Fruit fly (Drosophila melanogaster): ENCODE data around the gene oxt.

oxt gene

DNA sequence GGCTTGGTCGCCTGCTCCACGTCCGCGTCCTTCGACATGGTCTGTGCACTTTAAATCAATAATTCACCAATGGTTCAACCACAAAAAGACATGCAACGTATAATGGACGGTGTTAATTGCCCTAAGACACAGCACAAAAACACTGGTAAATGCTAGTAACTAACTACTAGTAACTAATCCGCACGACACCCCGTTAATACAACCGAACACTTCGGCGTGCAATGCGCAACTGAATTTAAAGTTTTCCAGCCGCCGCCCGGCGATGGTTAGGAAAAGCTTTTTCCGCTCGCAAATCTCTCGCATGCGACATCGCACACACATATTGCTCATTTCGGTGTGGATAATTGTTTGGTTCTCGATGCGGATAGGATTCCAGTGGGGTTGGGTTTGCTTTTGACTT lies 6.7 kb downstream of the oxt start:
- TF ChIP-seq Hr96 (GFP tag; optimal IDR thresholded peaks at IDR 0.05) (no peak), bab1 (GFP tag; optimal IDR thresholded peaks at IDR 0.05) (peak; percentile 15), CG12768 (GFP tag; optimal IDR thresholded peaks at IDR 0.05) (peak; percentile 25), CG33017 (tag; optimal IDR thresholded peaks at IDR 0.05) (peak; percentile 37), cic (GFP tag; optimal IDR thresholded peaks at IDR 0.05) (peak; percentile 12), cnc (optimal IDR thresholded peaks at IDR 0.05) (no peak)

DNA sequence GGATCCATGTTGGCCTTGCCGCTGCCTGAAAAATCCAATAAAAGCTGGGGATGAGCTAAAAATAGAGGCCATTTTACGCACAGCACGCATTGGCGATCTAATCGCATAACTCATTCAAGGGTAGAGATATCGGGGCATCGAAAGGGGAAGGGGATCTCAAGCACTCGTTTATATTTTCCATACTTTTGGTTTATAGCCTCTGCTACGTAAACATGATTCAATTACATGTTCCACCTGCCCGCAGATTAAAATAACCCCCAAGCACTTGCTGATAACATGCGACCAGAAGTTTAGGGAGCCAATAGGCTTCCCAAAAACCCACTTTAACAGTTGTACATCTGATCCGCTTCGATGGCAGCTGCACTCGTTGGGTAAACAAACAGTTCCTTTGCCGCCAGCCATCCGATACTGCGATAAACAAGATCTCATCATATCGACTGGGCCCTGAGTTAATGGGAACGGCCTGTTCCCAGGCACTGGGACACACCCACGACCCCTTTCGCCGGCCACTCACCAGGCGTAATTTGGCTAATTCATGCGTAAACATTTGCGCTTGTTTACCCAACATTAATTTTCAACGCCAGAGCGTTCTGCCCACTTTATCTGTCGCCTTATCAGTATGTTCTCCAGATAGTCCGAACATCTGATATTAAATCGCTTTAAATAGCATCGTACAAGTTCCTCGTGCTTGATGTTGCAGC lies 8.4 kb downstream of the oxt start:
- TF ChIP-seq CG5204 (GFP tag; optimal IDR thresholded peaks at IDR 0.05) (no peak), CG7101 (tag; optimal IDR thresholded peaks at IDR 0.05) (no peak), toe (GFP tag; optimal IDR thresholded peaks at IDR 0.05) (no peak), kay (GFP tag; ENCODE audit: borderline replicate concordance) (no peak), CG12768 (GFP tag; optimal IDR thresholded peaks at IDR 0.05) (no peak), Mnt (GFP tag; optimal IDR thresholded peaks at IDR 0.05) (no peak), CG33017 (tag; optimal IDR thresholded peaks at IDR 0.05) (no peak), CG1620 (GFP tag; optimal IDR thresholded peaks at IDR 0.05) (no peak), Hr96 (GFP tag; optimal IDR thresholded peaks at IDR 0.05) (no peak), CG14711 (tag; optimal IDR thresholded peaks at IDR 0.05) (no peak), Clk (GFP tag; optimal IDR thresholded peaks at IDR 0.05) (no peak), CG11617 (GFP tag; optimal IDR thresholded peaks at IDR 0.05) (no peak), ovo (GFP tag; optimal IDR thresholded peaks at IDR 0.05) (no peak), cic (GFP tag; optimal IDR thresholded peaks at IDR 0.05) (no peak), bab1 (GFP tag; optimal IDR thresholded peaks at IDR 0.05) (no peak), cnc (optimal IDR thresholded peaks at IDR 0.05) (no peak)

dm6 chr3L:2248335-2248734 lies 14.1 kb downstream of the oxt start, which contains the start of gene CG32305:
TSS of gene CG32305 (plus strand) at chr3L:2248635.
- TF ChIP-seq CG11617 (GFP tag; optimal IDR thresholded peaks at IDR 0.05) (no peak), pad (GFP tag; optimal IDR thresholded peaks at IDR 0.05) (no peak), CG33017 (tag; optimal IDR thresholded peaks at IDR 0.05) (no peak), CG7045 (GFP tag; optimal IDR thresholded peaks at IDR 0.05) (no peak), CG1620 (GFP tag; optimal IDR thresholded peaks at IDR 0.05) (no peak), Crg-1 (GFP tag; optimal IDR thresholded peaks at IDR 0.05) (no peak), Hr96 (GFP tag; optimal IDR thresholded peaks at IDR 0.05) (no peak), cic (GFP tag; optimal IDR thresholded peaks at IDR 0.05) (no peak), bab1 (GFP tag; optimal IDR thresholded peaks at IDR 0.05) (no peak)

dm6 chr3L:2243846-2244528 lies 18.5 kb downstream of the oxt start, which contains the start of gene CG32301:
TSS of gene CG32301 (plus strand) at chr3L:2244478.
- TF ChIP-seq bab1 (GFP tag; optimal IDR thresholded peaks at IDR 0.05) (peak; percentile 71), pad (GFP tag; optimal IDR thresholded peaks at IDR 0.05) (no peak)

DNA sequence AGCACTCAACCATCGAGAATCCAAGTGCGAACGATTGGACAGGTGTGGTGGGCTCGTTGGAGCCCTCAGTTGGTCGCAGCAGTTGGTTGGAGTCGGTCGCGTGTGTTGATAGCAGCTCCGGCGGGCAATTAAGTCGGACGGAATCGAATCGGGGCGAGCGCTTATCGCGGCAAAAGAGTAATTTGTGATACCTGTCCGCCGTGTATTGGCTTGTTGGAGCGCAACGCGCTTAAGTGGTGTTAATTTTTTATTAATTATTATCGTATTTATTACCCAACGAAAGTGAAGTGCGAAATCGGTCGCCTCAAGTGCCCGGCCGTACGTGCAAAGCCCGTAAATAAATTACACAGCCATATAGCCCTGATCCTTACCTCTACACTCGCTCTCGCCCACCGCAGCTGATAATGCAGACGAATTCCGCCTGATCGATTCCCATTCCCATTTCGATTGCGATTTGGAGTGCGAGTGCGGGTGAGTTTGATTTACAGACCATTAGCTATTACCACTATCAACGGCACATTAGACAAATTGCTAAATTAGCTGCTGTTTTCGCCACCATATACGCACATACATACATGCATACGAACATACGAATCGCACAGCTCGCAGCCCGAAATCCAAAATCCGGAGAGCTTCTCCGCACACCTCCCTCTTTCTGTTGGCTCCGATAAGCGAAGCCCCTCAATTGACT lies 24.8 kb downstream of the oxt start, which contains the start of gene ACXD:
Gene ACXD (plus strand): TSS at position 66 of the 691 bp plus-strand sequence.
- TF ChIP-seq cic (GFP tag; optimal IDR thresholded peaks at IDR 0.05): peak; percentile 33
- no peak for TF ChIP-seq cnc (optimal IDR thresholded peaks at IDR 0.05)
- no peak for TF ChIP-seq kay (GFP tag; ENCODE audit: borderline replicate concordance)

dm6 chr3L:2237034-2237433 lies 25.4 kb downstream of the oxt start, which contains the start of gene CG9018:
TSS of gene CG9018 (minus strand) at chr3L:2237076.
- no peak for TF ChIP-seq toe (GFP tag; optimal IDR thresholded peaks at IDR 0.05)
- no peak for TF ChIP-seq CG7101 (tag; optimal IDR thresholded peaks at IDR 0.05)
- TF ChIP-seq bab1 (GFP tag; optimal IDR thresholded peaks at IDR 0.05): peak; percentile 35

DNA sequence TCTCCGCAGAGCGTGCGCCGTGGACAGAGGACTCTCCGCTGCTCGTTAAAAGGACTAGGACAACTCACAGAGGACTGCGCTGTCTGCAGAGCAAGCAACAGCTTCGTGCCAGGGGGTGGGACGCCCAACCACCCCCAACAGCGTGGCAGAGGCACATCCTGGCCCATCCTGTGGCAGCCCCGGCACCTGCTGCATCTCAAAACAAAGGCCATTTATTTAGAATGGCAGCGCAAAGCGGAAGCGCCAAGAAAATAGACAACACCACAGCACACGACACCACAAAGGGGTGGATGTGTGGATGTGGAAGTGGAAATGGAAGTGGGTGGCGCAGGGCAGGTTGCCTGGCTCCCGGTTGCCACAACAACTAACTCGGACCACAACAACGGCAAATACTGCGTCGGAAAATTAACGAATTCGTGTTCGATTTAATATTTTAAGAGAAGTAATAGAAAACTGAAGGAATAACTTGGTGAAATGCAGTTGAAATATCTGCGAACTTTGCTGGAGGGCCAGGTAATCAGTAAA lies 33.2 kb downstream of the oxt start, which contains the start of gene Oseg2:
Gene Oseg2 (plus strand): TSS at position 475 of the 525 bp plus-strand sequence.
- TF ChIP-seq ovo (GFP tag; optimal IDR thresholded peaks at IDR 0.05): no peak
- TF ChIP-seq toe (GFP tag; optimal IDR thresholded peaks at IDR 0.05): no peak
- TF ChIP-seq Crg-1 (GFP tag; optimal IDR thresholded peaks at IDR 0.05): no peak
- TF ChIP-seq CG7045 (GFP tag; optimal IDR thresholded peaks at IDR 0.05): no peak
- no peak for TF ChIP-seq CG11617 (GFP tag; optimal IDR thresholded peaks at IDR 0.05)
- no peak for TF ChIP-seq tj (GFP tag; optimal IDR thresholded peaks at IDR 0.05)
- no peak for TF ChIP-seq kay (GFP tag; ENCODE audit: borderline replicate concordance)
- TF ChIP-seq Mnt (GFP tag; optimal IDR thresholded peaks at IDR 0.05): no peak
